Worm (Caenorhabditis elegans) whole organism, young adult: ENCODE data around the gene ntr-2.

ENCODE experiments used
- C06A6.2 ChIP-seq: fragments of 200-800 bp; sonication (Bioruptor generic); conservative IDR thresholded peaks from 2 replicates; pipeline ENCODE4 v1.3.6; 2022; ENCODE audit warnings: missing genetic modification characterization, missing compliant biosample characterization
- T07F8.4 ChIP-seq: sonication (generic microtip); optimal IDR thresholded peaks from 2 replicates; lab custom pipeline; 2016; ENCODE audit warnings: mild to moderate bottlenecking, missing genetic modification characterization, moderate library complexity, missing compliant biosample characterization
- akir-1 ChIP-seq: fragments of 200-800 bp; sonication (Bioruptor generic); optimal IDR thresholded peaks from 2 replicates; lab custom pipeline; 2018; ENCODE audit warnings: mild to moderate bottlenecking, missing genetic modification characterization, moderate library complexity, missing compliant biosample characterization
- atf-7 ChIP-seq: sonication (generic microtip); optimal IDR thresholded peaks from 2 replicates; lab custom pipeline; 2017; ENCODE audit warnings: mild to moderate bottlenecking, missing genetic modification characterization, missing compliant biosample characterization
- athp-1 ChIP-seq: sonication (generic microtip); optimal IDR thresholded peaks from 2 replicates; lab custom pipeline; 2017; ENCODE audit warnings: mild to moderate bottlenecking, missing genetic modification characterization, missing compliant biosample characterization
- attf-6 ChIP-seq: fragments of 200-800 bp; sonication (Bioruptor generic); IDR thresholded peaks from 2 replicates; pipeline ENCODE4 v1.3.6; 2022; ENCODE audit warnings: missing genetic modification reagents, missing genetic modification characterization, missing compliant biosample characterization
- ceh-79 ChIP-seq: sonication (generic microtip); optimal IDR thresholded peaks from 2 replicates; lab custom pipeline; 2017; ENCODE audit warnings: mild to moderate bottlenecking, missing genetic modification characterization, missing compliant biosample characterization
- ceh-91 ChIP-seq: fragments of 200-800 bp; sonication (Bioruptor generic); IDR thresholded peaks from 2 replicates; pipeline ENCODE4 v1.3.6; 2022; ENCODE audit warnings: missing genetic modification reagents, missing genetic modification characterization, missing compliant biosample characterization
- him-1 ChIP-seq: sonication (generic microtip); optimal IDR thresholded peaks from 2 replicates; lab custom pipeline; 2016; ENCODE audit warnings: missing genotype, missing genetic modification reagents, missing genetic modification characterization, missing compliant biosample characterization
- mxl-1 ChIP-seq: sonication (generic microtip); optimal IDR thresholded peaks from 2 replicates; lab custom pipeline; 2016; ENCODE audit warnings: missing genetic modification characterization, missing compliant biosample characterization
- rpc-1 ChIP-seq, 2 experiments: fragments of 150-350 bp in 1 of 2; sonication (generic microtip) in 1 of 2; optimal IDR thresholded peaks; 2 replicates each; lab custom pipeline; 2014 to 2018; ENCODE audit warnings: missing biosample characterization in 1 of 2, missing genetic modification characterization in 1 of 2, missing genetic modification reagents in 1 of 2, missing genotype in 1 of 2
- sptf-2 ChIP-seq: fragments of 200-800 bp; sonication (Bioruptor generic); optimal IDR thresholded peaks from 2 replicates; lab custom pipeline; 2018; ENCODE audit warnings: mild to moderate bottlenecking, missing genetic modification characterization, missing compliant biosample characterization

DNA sequence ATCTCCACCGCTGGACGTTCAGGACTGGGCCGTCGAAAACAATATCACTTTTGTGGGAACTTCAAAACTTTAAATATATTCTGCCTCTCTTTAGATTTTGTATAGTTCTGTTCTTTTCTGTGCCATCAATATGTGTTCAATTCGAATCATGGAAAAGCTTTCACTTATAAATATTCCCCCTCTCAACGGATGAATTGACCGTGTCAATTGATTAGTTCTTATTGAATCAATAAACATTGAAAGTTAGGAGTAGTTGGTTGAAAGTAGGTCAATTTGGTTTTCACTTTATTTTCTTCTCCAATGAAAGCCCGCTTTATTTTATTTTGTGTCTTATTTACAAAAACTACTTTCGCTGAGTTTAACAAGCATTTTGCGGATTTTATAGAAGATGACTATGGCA, 30.5 kb downstream of the ntr-2 start, which contains the start of gene lips-8:
- TF ChIP-seq sptf-2 (GFP tag; lab: Kevin White, UChicago) (no peak), rpc-1 (optimal IDR thresholded peaks at IDR 0.05; lab: Kevin White, UChicago) (no peak), rpc-1 (tag; optimal IDR thresholded peaks at IDR 0.05; lab: Kevin White, UChicago) (no peak), T07F8.4 (tag; lab: Kevin White, UChicago) (no peak), atf-7 (no peak), attf-6 (GFP tag; lab: Robert Waterston, UW) (no peak), him-1 (tag; lab: Kevin White, UChicago) (no peak), mxl-1 (tag; lab: Kevin White, UChicago) (no peak), ceh-91 (GFP tag; lab: Robert Waterston, UW) (no peak), C06A6.2 (GFP tag; lab: Robert Waterston, UW) (no peak), ceh-79 (tag; lab: Kevin White, UChicago) (no peak), athp-1 (tag; lab: Kevin White, UChicago) (no peak), akir-1 (GFP tag; lab: Kevin White, UChicago) (no peak)
